Worm (Caenorhabditis elegans) whole organism, L3 larva: ENCODE measurements around the gene irg-2.

Experiments
- ZK546.5 ChIP-seq: sonication (generic microtip); optimal IDR thresholded peaks from 2 replicates; lab custom pipeline; 2017; ENCODE audit warnings: missing biosample characterization, missing genetic modification characterization
- ama-1 ChIP-seq: fragments of 150-350 bp; optimal IDR thresholded peaks from 2 replicates; lab custom pipeline; 2018
- ceh-9 ChIP-seq: sonication (generic microtip); optimal IDR thresholded peaks from 2 replicates; lab custom pipeline; 2018; ENCODE audit warnings: missing biosample characterization, missing genetic modification characterization
- nhr-12 ChIP-seq: fragments of 150-350 bp; optimal IDR thresholded peaks from 2 replicates; lab custom pipeline; 2014; ENCODE audit warnings: missing biosample characterization, missing genetic modification characterization
- nhr-237 ChIP-seq: fragments of 150-350 bp; optimal IDR thresholded peaks from 2 replicates; lab custom pipeline; 2014; ENCODE audit warnings: missing biosample characterization, missing genetic modification characterization
- nhr-76 ChIP-seq: fragments of 150-350 bp; sonication (generic microtip); optimal IDR thresholded peaks from 5 replicates; lab custom pipeline; 2014; ENCODE audit warnings: missing biosample characterization, missing genetic modification characterization
- nhr-77 ChIP-seq: fragments of 150-350 bp; optimal IDR thresholded peaks from 2 replicates; lab custom pipeline; 2014; ENCODE audit warnings: missing biosample characterization, missing genetic modification characterization
- pha-4 ChIP-seq: fragments of 150-350 bp; optimal IDR thresholded peaks from 2 replicates; lab custom pipeline; 2014; ENCODE audit warnings: missing biosample characterization, missing genetic modification reagents, missing genetic modification characterization
- snpc-4 ChIP-seq: fragments of 150-350 bp; optimal IDR thresholded peaks from 2 replicates; lab custom pipeline; 2014; ENCODE audit warnings: missing biosample characterization, missing genetic modification characterization
- unc-39 ChIP-seq: sonication (generic microtip); optimal IDR thresholded peaks from 4 replicates; lab custom pipeline; 2017; ENCODE audit warnings: missing biosample characterization, missing genetic modification characterization
- unc-62 ChIP-seq: fragments of 150-350 bp; sonication (generic microtip); optimal IDR thresholded peaks from 4 replicates; lab custom pipeline; 2014; ENCODE audit warnings: missing biosample characterization, missing genetic modification reagents, missing genetic modification characterization
- zag-1 ChIP-seq: fragments of 150-350 bp; optimal IDR thresholded peaks from 2 replicates; lab custom pipeline; 2014; ENCODE audit warnings: missing biosample characterization, missing genetic modification characterization
- ztf-11 ChIP-seq: fragments of 150-350 bp; optimal IDR thresholded peaks from 2 replicates; lab custom pipeline; 2014; ENCODE audit warnings: missing biosample characterization, missing genetic modification characterization

DNA sequence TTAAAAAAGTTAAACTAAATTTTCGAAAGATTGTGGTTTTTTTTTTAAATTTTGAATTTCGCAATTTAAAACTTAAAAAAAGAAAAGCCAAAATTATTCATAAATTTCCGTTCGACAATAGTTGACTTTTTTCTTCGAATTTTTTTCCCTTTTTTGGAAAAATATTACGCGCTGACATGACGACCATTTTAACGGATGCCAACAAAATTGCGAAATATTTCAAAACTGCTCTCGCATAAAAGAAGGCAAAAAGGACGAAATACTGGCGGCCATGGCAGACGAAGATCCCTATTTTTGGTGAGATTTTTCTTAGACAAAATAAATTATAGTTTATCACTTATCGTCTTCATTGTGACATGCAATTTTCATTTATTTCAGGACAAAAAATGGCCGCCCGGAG is 3.4 kb upstream of the irg-2 start:
- no peak for TF ChIP-seq ztf-11 (tag; lab: Kevin White, UChicago)
- TF ChIP-seq nhr-12 (tag; lab: Kevin White, UChicago) = no peak
- TF ChIP-seq nhr-237 (tag; lab: Kevin White, UChicago) = no peak
- no peak for TF ChIP-seq ama-1 (lab: Kevin White, UChicago)
- TF ChIP-seq nhr-76 (tag; lab: Kevin White, UChicago) = no peak
- no peak for TF ChIP-seq ceh-9 (tag; lab: Kevin White, UChicago)
- no peak for TF ChIP-seq unc-62
- TF ChIP-seq pha-4 (tag; lab: Kevin White, UChicago) = no peak
- TF ChIP-seq ZK546.5 (tag; lab: Kevin White, UChicago) = no peak
- TF ChIP-seq unc-39 (tag; lab: Kevin White, UChicago) = no peak
- TF ChIP-seq nhr-77 (tag; lab: Kevin White, UChicago) = no peak
- TF ChIP-seq zag-1 (tag; lab: Kevin White, UChicago) = no peak
- TF ChIP-seq snpc-4 = no peak
